Worm (Caenorhabditis elegans): ENCODE results near the gene K10H10.12.

Gene K10H10.12

DNA sequence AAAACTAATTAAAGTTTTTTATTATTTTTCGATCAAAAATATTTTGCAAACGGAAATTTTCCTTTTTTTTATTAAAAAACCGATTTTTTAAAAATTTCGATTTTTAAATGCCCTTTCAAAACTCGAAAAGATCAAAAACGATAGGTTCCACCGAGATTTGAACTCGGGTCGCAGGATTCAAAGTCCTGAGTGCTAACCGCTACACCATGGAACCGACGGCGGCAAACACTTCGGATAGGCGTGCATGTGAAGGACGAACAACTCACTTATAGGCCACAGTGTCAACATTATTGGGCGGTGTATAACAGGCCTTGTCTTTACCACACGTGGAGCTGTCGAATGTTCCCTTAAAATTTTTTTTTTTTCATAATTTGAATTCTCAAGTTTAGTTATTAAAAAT is 31.4 kb downstream of the K10H10.12 start (continued):
- TF ChIP-seq daf-8 (GFP tag; IDR thresholded peaks at IDR 0.05), result no peak
- TF ChIP-seq F44E2.7 (GFP tag; IDR thresholded peaks at IDR 0.05), result no peak

DNA sequence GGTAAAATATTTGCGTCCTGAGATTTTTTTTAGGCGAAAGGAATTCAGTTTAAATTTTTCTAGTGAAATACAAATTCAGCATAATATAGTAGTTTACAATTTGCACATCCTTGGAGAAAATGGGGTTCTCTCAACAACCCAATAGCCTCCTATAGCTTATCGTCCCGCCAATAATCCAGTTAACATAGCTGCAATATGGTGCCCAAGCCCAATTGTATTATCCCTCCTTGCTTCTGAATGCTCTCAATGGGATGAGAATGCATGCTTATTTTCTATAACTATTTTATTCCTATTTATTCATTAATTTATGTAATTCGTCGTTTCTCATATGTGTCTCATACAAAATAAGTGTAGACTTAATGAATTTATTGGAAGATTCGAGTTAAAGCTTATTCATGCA is 36.1 kb downstream of the K10H10.12 start:
- no peak for TF ChIP-seq jun-1 (tag; optimal IDR thresholded peaks at IDR 0.05)
- TF ChIP-seq ctbp-1 (GFP tag; IDR thresholded peaks at IDR 0.05), result no peak

DNA sequence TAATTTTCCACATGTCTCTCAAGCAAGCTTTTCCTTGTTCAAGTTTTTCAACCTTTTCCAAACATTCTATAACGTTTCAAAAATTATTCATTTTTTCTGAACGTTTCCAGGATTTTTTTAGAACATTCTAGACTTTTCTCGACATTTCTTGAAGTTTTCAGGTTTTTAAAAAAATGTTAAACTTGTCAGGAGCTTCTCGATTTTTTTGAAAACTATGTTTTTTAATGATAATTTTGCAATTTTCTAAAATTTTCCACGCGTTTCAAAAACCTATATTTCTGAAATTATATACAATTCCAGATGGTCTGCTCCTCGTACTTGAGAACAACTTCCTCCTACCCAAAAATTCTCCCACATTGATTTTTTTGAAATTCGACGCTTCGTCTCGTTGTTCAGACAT is 50.8 kb downstream of the K10H10.12 start, which contains the start of gene dmsr-6:
Gene dmsr-6, plus strand, starts transcription at position 301 of the 400 bp plus-strand sequence.
- no peak for TF ChIP-seq hlh-30 (tag; optimal IDR thresholded peaks at IDR 0.05; ENCODE audit: insufficient read depth)
- no peak for TF ChIP-seq ceh-82 (tag; optimal IDR thresholded peaks at IDR 0.05)
- no peak for TF ChIP-seq nhr-42 (GFP tag; IDR thresholded peaks at IDR 0.05)
- TF ChIP-seq lin-1 (GFP tag; IDR thresholded peaks at IDR 0.05), result no peak
- TF ChIP-seq nhr-111 (GFP tag; optimal IDR thresholded peaks at IDR 0.05), result no peak
- TF ChIP-seq lin-15B (tag; optimal IDR thresholded peaks at IDR 0.05), result no peak
- TF ChIP-seq hif-1 (tag; optimal IDR thresholded peaks at IDR 0.05), result no peak
- no peak for TF ChIP-seq ctbp-1 (GFP tag; IDR thresholded peaks at IDR 0.05)
- no peak for TF ChIP-seq unc-39 (tag; optimal IDR thresholded peaks at IDR 0.05)
- TF ChIP-seq vab-7 (GFP tag; IDR thresholded peaks at IDR 0.05), result no peak
- no peak for TF ChIP-seq egl-27 (tag; optimal IDR thresholded peaks at IDR 0.05)
- no peak for TF ChIP-seq ztf-11 (tag; optimal IDR thresholded peaks at IDR 0.05)
- TF ChIP-seq F37D6.2 (tag; optimal IDR thresholded peaks at IDR 0.05), result no peak
- no peak for TF ChIP-seq madf-5 (GFP tag; IDR thresholded peaks at IDR 0.05)
- TF ChIP-seq Y5F2A.4 (GFP tag; optimal IDR thresholded peaks at IDR 0.05), result no peak
- no peak for TF ChIP-seq snpc-4 (tag; optimal IDR thresholded peaks at IDR 0.05)
- no peak for TF ChIP-seq nhr-11 (tag; optimal IDR thresholded peaks at IDR 0.05)
- no peak for TF ChIP-seq lin-38 (GFP tag; IDR thresholded peaks at IDR 0.05)
